Fruit fly (Drosophila melanogaster) whole organism, prepupa: Measurements from ENCODE around the gene CG13631.

Experiments
- Blimp-1 ChIP-seq: fragments of 200-800 bp; sonication (Bioruptor generic); optimal IDR thresholded peaks from 3 replicates; lab custom pipeline; 2017; ENCODE audit warnings: missing biosample characterization, missing genetic modification characterization, mild to moderate bottlenecking, moderate library complexity, missing genetic modification reagents
- CG10631 ChIP-seq: fragments of 200-800 bp; sonication (Bioruptor generic); optimal IDR thresholded peaks from 2 replicates; lab custom pipeline; 2016; ENCODE audit warnings: missing biosample characterization, missing genetic modification characterization
- CG10669 ChIP-seq: fragments of 200-800 bp; sonication (Bioruptor generic); optimal IDR thresholded peaks from 3 replicates; lab custom pipeline; 2018; ENCODE audit warnings: missing biosample characterization, mild to moderate bottlenecking, missing genetic modification characterization, moderate library complexity
- CG11294 ChIP-seq: fragments of 200-800 bp; sonication (Bioruptor generic); IDR thresholded peaks from 2 replicates; pipeline ENCODE4 v1.3.6; 2022; ENCODE audit warnings: missing biosample characterization, missing genetic modification characterization
- CG11762 ChIP-seq: fragments of 200-800 bp; sonication (Bioruptor generic); optimal IDR thresholded peaks from 3 replicates; lab custom pipeline; 2016; ENCODE audit warnings: missing biosample characterization, missing genetic modification characterization; ENCODE audit not compliant: insufficient read depth
- CG11902 ChIP-seq: fragments of 200-800 bp; sonication (Bioruptor generic); optimal IDR thresholded peaks from 3 replicates; lab custom pipeline; 2016; ENCODE audit warnings: missing biosample characterization, missing genetic modification characterization
- CG1621 ChIP-seq: fragments of 200-800 bp; sonication (Bioruptor generic); optimal IDR thresholded peaks from 3 replicates; lab custom pipeline; 2018; ENCODE audit warnings: missing biosample characterization, mild to moderate bottlenecking, missing genetic modification characterization
- CG3032 ChIP-seq: fragments of 200-800 bp; optimal IDR thresholded peaks from 2 replicates; lab custom pipeline; 2019; ENCODE audit warnings: missing biosample characterization, mild to moderate bottlenecking, missing genetic modification characterization, moderate library complexity
- CG31627 ChIP-seq: fragments of 200-800 bp; sonication (Bioruptor generic); optimal IDR thresholded peaks from 3 replicates; lab custom pipeline; 2016; ENCODE audit warnings: missing biosample characterization, missing genetic modification characterization
- CG3919 ChIP-seq: fragments of 200-800 bp; sonication (Bioruptor generic); optimal IDR thresholded peaks from 3 replicates; lab custom pipeline; 2016; ENCODE audit warnings: missing biosample characterization, missing genetic modification characterization
- CG6163 ChIP-seq: fragments of 200-800 bp; sonication (Bioruptor generic); IDR thresholded peaks from 3 replicates; pipeline ENCODE4 v1.3.6; 2022; ENCODE audit warnings: missing biosample characterization, missing genetic modification characterization
- CG6276 ChIP-seq: fragments of 200-800 bp; sonication (Bioruptor generic); optimal IDR thresholded peaks from 2 replicates; lab custom pipeline; 2017; ENCODE audit warnings: missing biosample characterization, mild to moderate bottlenecking, missing genetic modification characterization
- CG6792 ChIP-seq: fragments of 200-800 bp; sonication (Bioruptor generic); optimal IDR thresholded peaks from 3 replicates; lab custom pipeline; 2016; ENCODE audit warnings: missing biosample characterization, missing genetic modification characterization
- CG6808 ChIP-seq: fragments of 200-800 bp; sonication (Bioruptor generic); optimal IDR thresholded peaks from 3 replicates; lab custom pipeline; 2017; ENCODE audit warnings: missing biosample characterization, missing genetic modification characterization, mild to moderate bottlenecking, moderate library complexity, missing genetic modification reagents
- CG8319 ChIP-seq: fragments of 200-800 bp; sonication (Bioruptor generic); optimal IDR thresholded peaks from 3 replicates; lab custom pipeline; 2016; ENCODE audit warnings: missing biosample characterization, missing genetic modification characterization
- CG8632 ChIP-seq: fragments of 200-800 bp; sonication (Bioruptor generic); optimal IDR thresholded peaks from 3 replicates; lab custom pipeline; 2016; ENCODE audit warnings: missing biosample characterization, missing genetic modification characterization
- Eip75B ChIP-seq: fragments of 200-800 bp; sonication (Bioruptor generic); optimal IDR thresholded peaks from 3 replicates; lab custom pipeline; 2016; ENCODE audit warnings: missing biosample characterization, missing genetic modification characterization
- Eip78C ChIP-seq: fragments of 200-800 bp; sonication (Bioruptor generic); peaks from one replicate; lab custom pipeline; 2016; ENCODE audit warnings: missing biosample characterization, missing genetic modification characterization
- Ets21C ChIP-seq: fragments of 200-800 bp; sonication (Bioruptor generic); optimal IDR thresholded peaks from 3 replicates; lab custom pipeline; 2016; ENCODE audit warnings: missing biosample characterization, missing genetic modification characterization
- Ets96B ChIP-seq: fragments of 200-800 bp; optimal IDR thresholded peaks from 2 replicates; lab custom pipeline; 2019; ENCODE audit warnings: missing biosample characterization, mild to moderate bottlenecking, missing genetic modification characterization, moderate library complexity
- Gug ChIP-seq: fragments of 200-800 bp; sonication (Bioruptor generic); IDR thresholded peaks from 2 replicates; pipeline ENCODE4 v1.3.6; 2022; ENCODE audit warnings: missing biosample characterization, missing genetic modification characterization
- Hr38 ChIP-seq: sonication (Bioruptor generic); optimal IDR thresholded peaks from 2 replicates; lab custom pipeline; 2016; ENCODE audit warnings: missing biosample characterization, missing genetic modification characterization
- Hr39 ChIP-seq: fragments of 200-800 bp; sonication (Bioruptor generic); optimal IDR thresholded peaks from 2 replicates; lab custom pipeline; 2016; ENCODE audit warnings: missing biosample characterization, missing genetic modification characterization
- Hr4 ChIP-seq: fragments of 200-800 bp; sonication (Bioruptor generic); optimal IDR thresholded peaks from 3 replicates; lab custom pipeline; 2016; ENCODE audit warnings: missing biosample characterization, missing genetic modification characterization
- Lpt ChIP-seq: fragments of 200-800 bp; sonication (Bioruptor generic); optimal IDR thresholded peaks from 3 replicates; lab custom pipeline; 2016; ENCODE audit warnings: missing biosample characterization, missing genetic modification characterization
- Met ChIP-seq: fragments of 200-800 bp; sonication (Bioruptor generic); optimal IDR thresholded peaks from 3 replicates; lab custom pipeline; 2016; ENCODE audit warnings: missing biosample characterization, missing genetic modification characterization
- OdsH ChIP-seq: fragments of 200-800 bp; sonication (Bioruptor generic); optimal IDR thresholded peaks from 3 replicates; lab custom pipeline; 2016; ENCODE audit warnings: missing biosample characterization, missing genetic modification characterization
- Smox ChIP-seq: fragments of 200-800 bp; sonication (Bioruptor generic); optimal IDR thresholded peaks from 3 replicates; lab custom pipeline; 2016; ENCODE audit warnings: missing biosample characterization, missing genetic modification characterization
- Sox102F ChIP-seq: fragments of 200-800 bp; sonication (Bioruptor generic); optimal IDR thresholded peaks from 2 replicates; lab custom pipeline; 2016; ENCODE audit warnings: missing biosample characterization, mild to moderate bottlenecking, missing genetic modification characterization
- achi ChIP-seq: fragments of 200-800 bp; sonication (Bioruptor generic); optimal IDR thresholded peaks from 3 replicates; lab custom pipeline; 2016; ENCODE audit warnings: missing biosample characterization, missing genetic modification characterization
- acj6 ChIP-seq: fragments of 200-800 bp; sonication (Bioruptor generic); optimal IDR thresholded peaks from 3 replicates; lab custom pipeline; 2016; ENCODE audit warnings: missing biosample characterization, missing genetic modification characterization
- cyc ChIP-seq: fragments of 200-800 bp; sonication (Bioruptor generic); optimal IDR thresholded peaks from 3 replicates; lab custom pipeline; 2016; ENCODE audit warnings: missing biosample characterization, missing genetic modification characterization
- dac ChIP-seq: fragments of 200-800 bp; sonication (Bioruptor generic); optimal IDR thresholded peaks from 2 replicates; lab custom pipeline; 2017; ENCODE audit warnings: missing biosample characterization, mild to moderate bottlenecking, missing genetic modification characterization
- eg ChIP-seq: fragments of 200-800 bp; sonication (Bioruptor generic); IDR thresholded peaks from 3 replicates; pipeline ENCODE4 v1.3.6; 2022; ENCODE audit warnings: missing biosample characterization, missing genetic modification characterization
- fd59A ChIP-seq: fragments of 200-800 bp; sonication (Bioruptor generic); optimal IDR thresholded peaks from 2 replicates; lab custom pipeline; 2017; ENCODE audit warnings: missing biosample characterization, mild to moderate bottlenecking, missing genetic modification characterization, missing genetic modification reagents
- fd85E ChIP-seq: fragments of 200-800 bp; sonication (Bioruptor generic); optimal IDR thresholded peaks from 3 replicates; lab custom pipeline; 2016; ENCODE audit warnings: missing biosample characterization, missing genetic modification characterization
- fkh ChIP-seq: fragments of 200-800 bp; sonication (Bioruptor generic); optimal IDR thresholded peaks from 3 replicates; lab custom pipeline; 2017; ENCODE audit warnings: missing biosample characterization, mild to moderate bottlenecking, missing genetic modification characterization, moderate library complexity
- lz ChIP-seq: fragments of 200-800 bp; sonication (Bioruptor generic); optimal IDR thresholded peaks from 3 replicates; lab custom pipeline; 2016; ENCODE audit warnings: missing biosample characterization, missing genetic modification characterization
- net ChIP-seq: fragments of 200-800 bp; sonication (Bioruptor generic); optimal IDR thresholded peaks from 3 replicates; lab custom pipeline; 2016; ENCODE audit warnings: missing biosample characterization, missing genetic modification characterization
- salr ChIP-seq, 2 experiments: fragments of 200-800 bp; sonication (Bioruptor generic); optimal IDR thresholded peaks; 3 replicates each; lab custom pipeline; 2016 to 2018; ENCODE audit warnings: missing biosample characterization in 2 of 2, missing genetic modification characterization in 2 of 2, mild to moderate bottlenecking in 1 of 2
- spab ChIP-seq: fragments of 200-800 bp; sonication (Bioruptor generic); optimal IDR thresholded peaks from 2 replicates; lab custom pipeline; 2017; ENCODE audit warnings: missing biosample characterization, mild to moderate bottlenecking, missing genetic modification characterization, missing genetic modification reagents
- ss ChIP-seq, 2 experiments: fragments of 200-800 bp; sonication (Bioruptor generic); optimal IDR thresholded peaks; 2 replicates in 1 of 2; 3 replicates in 1 of 2; lab custom pipeline; 2017 to 2018; ENCODE audit warnings: mild to moderate bottlenecking in 2 of 2, missing biosample characterization in 2 of 2, missing genetic modification characterization in 2 of 2, moderate library complexity in 1 of 2
- svp ChIP-seq: fragments of 200-800 bp; sonication (Bioruptor generic); peaks from one replicate; lab custom pipeline; 2016; ENCODE audit warnings: missing biosample characterization, missing genetic modification characterization
- topi ChIP-seq: fragments of 200-800 bp; sonication (Bioruptor generic); optimal IDR thresholded peaks from 3 replicates; lab custom pipeline; 2016; ENCODE audit warnings: missing biosample characterization, missing genetic modification characterization
- vri ChIP-seq: fragments of 200-800 bp; sonication (Bioruptor generic); optimal IDR thresholded peaks from 3 replicates; lab custom pipeline; 2016; ENCODE audit warnings: missing biosample characterization, mild to moderate bottlenecking, missing genetic modification characterization

The CG13631 gene

DNA sequence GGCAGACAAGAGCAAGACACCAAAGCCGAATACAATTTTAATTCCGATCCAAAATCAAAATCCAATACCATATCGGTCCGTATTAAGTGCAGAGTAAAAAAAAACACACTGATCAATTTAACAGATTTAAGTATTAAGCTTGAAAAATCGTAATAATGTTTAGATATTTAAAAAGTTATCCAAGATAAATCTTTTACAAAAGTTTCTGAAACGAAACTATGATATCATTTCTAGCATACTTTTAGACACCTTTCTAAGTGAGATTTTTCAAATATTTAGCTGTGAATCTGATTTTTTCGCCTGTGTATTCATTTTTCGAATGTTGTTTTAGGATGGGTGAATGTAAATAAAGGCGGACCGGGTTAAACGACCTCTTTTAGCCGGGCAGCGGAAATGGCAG, 8.0 kb downstream of the CG13631 start (continued):
- TF ChIP-seq CG6163 (GFP tag; lab: Robert Waterston, UW), result no peak
- TF ChIP-seq CG3032 (tag; lab: Kevin White, UChicago), result no peak
- no peak for TF ChIP-seq Met (GFP tag; lab: Kevin White, UChicago)
- TF ChIP-seq CG11762 (GFP tag; lab: Kevin White, UChicago), result no peak
- no peak for TF ChIP-seq fd59A (GFP tag; lab: Kevin White, UChicago)
- no peak for TF ChIP-seq Ets21C (GFP tag; lab: Kevin White, UChicago)
- no peak for TF ChIP-seq Hr38

dm6 chr3R:24778218-24778739, 9.1 kb downstream of the CG13631 start:
- TF ChIP-seq fd59A (GFP tag; lab: Kevin White, UChicago), result no peak
- TF ChIP-seq CG8319 (GFP tag; lab: Kevin White, UChicago), result no peak
- TF ChIP-seq Eip78C (GFP tag; lab: Kevin White, UChicago), result peak; percentile 35
- TF ChIP-seq svp (GFP tag; lab: Kevin White, UChicago), result peak; percentile 67
- peak; percentile 7; the same call in 1 of the 3 replicates for TF ChIP-seq eg
- TF ChIP-seq, all 60 proteins: peak for 3

dm6 chr3R:24787042-24787565, 18.0 kb downstream of the CG13631 start, which contains the start of gene CG5805:
CG5805 (minus strand) TSS chr3R:24787421.
- TF ChIP-seq vri (GFP tag; lab: Kevin White, UChicago) (peak; percentile 98), Eip75B (peak; percentile 36), net (GFP tag; lab: Kevin White, UChicago) (peak; percentile 39), salr (GFP tag; optimal IDR thresholded peaks at IDR 0.05; lab: Kevin White, UChicago) (peak in 1 of 2 experiments; percentile 71), cyc (GFP tag; lab: Kevin White, UChicago) (peak; percentile 66), OdsH (GFP tag; lab: Kevin White, UChicago) (peak; percentile 73), fd59A (GFP tag; lab: Kevin White, UChicago) (peak; percentile 14), Lpt (no peak), CG31627 (peak; percentile 65), CG6163 (GFP tag; lab: Robert Waterston, UW) (peak; percentile 82), CG6276 (GFP tag; lab: Kevin White, UChicago) (no peak), Met (GFP tag; lab: Kevin White, UChicago) (peak; percentile 77), lz (GFP tag; lab: Kevin White, UChicago) (peak; percentile 70), Eip78C (GFP tag; lab: Kevin White, UChicago) (peak; percentile 91), Blimp-1 (peak; percentile 43), CG10669 (GFP tag; lab: Kevin White, UChicago) (peak; percentile 61), achi (GFP tag; lab: Kevin White, UChicago) (peak; percentile 70), CG1621 (tag; lab: Kevin White, UChicago) (peak; percentile 55), eg (peak; percentile 75), CG3919 (GFP tag; lab: Kevin White, UChicago) (peak; percentile 78), Ets96B (tag; lab: Kevin White, UChicago) (no peak), CG3032 (tag; lab: Kevin White, UChicago) (no peak), CG11762 (GFP tag; lab: Kevin White, UChicago) (peak; percentile 39), Hr38 (no peak), CG11902 (GFP tag; lab: Kevin White, UChicago) (peak; percentile 54), Smox (GFP tag; lab: Kevin White, UChicago) (peak; percentile 74), dac (GFP tag; lab: Kevin White, UChicago) (peak; percentile 4), CG11294 (GFP tag; lab: Robert Waterston, UW) (no peak), Sox102F (peak; percentile 31), fkh (GFP tag; lab: Kevin White, UChicago) (no peak), CG6792 (GFP tag; lab: Kevin White, UChicago) (peak; percentile 31), ss (GFP tag; optimal IDR thresholded peaks at IDR 0.05; lab: Kevin White, UChicago) (peak in 1 of 2 experiments; percentile 29), CG8319 (GFP tag; lab: Kevin White, UChicago) (peak; percentile 62), CG6808 (GFP tag; lab: Kevin White, UChicago) (peak; percentile 15), Hr39 (GFP tag; lab: Kevin White, UChicago) (peak; percentile 72), acj6 (GFP tag; lab: Kevin White, UChicago) (peak; percentile 58), fd85E (GFP tag; lab: Kevin White, UChicago) (no peak), Gug (no peak), topi (GFP tag; lab: Kevin White, UChicago) (peak; percentile 69), svp (GFP tag; lab: Kevin White, UChicago) (peak; percentile 80), Hr4 (GFP tag; lab: Kevin White, UChicago) (peak; percentile 35), CG10631 (GFP tag; lab: Kevin White, UChicago) (no peak), spab (GFP tag; lab: Kevin White, UChicago) (no peak), CG8632 (GFP tag; lab: Kevin White, UChicago) (peak; percentile 23)
